Fruit fly (Drosophila melanogaster): ENCODE measurements around the gene rdx.

DNA sequence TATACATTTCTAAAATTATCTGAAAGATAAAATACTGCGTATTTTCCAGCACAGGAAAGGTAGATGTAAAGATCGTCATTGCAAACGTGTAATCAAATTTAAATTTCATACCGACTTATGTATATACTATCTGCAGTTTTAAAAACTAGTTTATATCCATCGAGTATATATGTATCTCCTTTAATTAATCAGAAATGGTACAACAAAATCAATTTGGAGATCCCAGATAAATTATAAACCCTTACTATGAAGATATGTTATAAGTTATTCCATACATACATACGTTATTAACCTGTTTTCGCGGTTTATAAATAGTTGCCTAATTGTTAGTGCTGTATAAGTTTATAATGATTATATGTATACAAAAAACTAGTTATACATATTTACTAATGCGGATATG, 3.7 kb downstream of the rdx start:
- TF ChIP-seq insv (optimal IDR thresholded peaks at IDR 0.05), result no peak
- TF ChIP-seq psq (optimal IDR thresholded peaks at IDR 0.05), result no peak
- TF ChIP-seq ttk (optimal IDR thresholded peaks at IDR 0.05), result no peak

Measured in Kc167 (cell line).